Fruit fly (Drosophila melanogaster) whole organism, embryonic: ENCODE data around the gene HINT1.

ENCODE experiments used
- Asciz ChIP-seq: fragments of 200-800 bp; sonication (Bioruptor generic); optimal IDR thresholded peaks from 2 replicates; lab custom pipeline; 2017; ENCODE audit warnings: missing biosample characterization, mild to moderate bottlenecking, missing genetic modification characterization, missing genetic modification reagents
- Atf6 ChIP-seq: fragments of 200-800 bp; sonication (Bioruptor generic); IDR thresholded peaks from 2 replicates; pipeline ENCODE4 v1.3.6; 2022; ENCODE audit warnings: missing biosample characterization, missing genetic modification characterization
- Bdp1 ChIP-seq: fragments of 200-800 bp; sonication (Bioruptor generic); optimal IDR thresholded peaks from 3 replicates; lab custom pipeline; 2016; ENCODE audit warnings: missing biosample characterization, missing genetic modification characterization
- Bteb2 ChIP-seq: fragments of 200-800 bp; sonication (Bioruptor generic); optimal IDR thresholded peaks from 2 replicates; lab custom pipeline; 2016; ENCODE audit warnings: missing biosample characterization, missing genetic modification characterization
- CG1024 ChIP-seq: fragments of 200-800 bp; sonication (Bioruptor generic); IDR thresholded peaks from 2 replicates; pipeline ENCODE4 v1.3.6; 2022; ENCODE audit warnings: missing biosample characterization, missing genetic modification characterization
- CG10543 ChIP-seq: fragments of 200-800 bp; sonication (Bioruptor generic); optimal IDR thresholded peaks from 3 replicates; lab custom pipeline; 2017; ENCODE audit warnings: missing biosample characterization, mild to moderate bottlenecking, missing genetic modification characterization, moderate library complexity
- CG11093 ChIP-seq: fragments of 200-800 bp; sonication (Bioruptor generic); IDR thresholded peaks from 3 replicates; pipeline ENCODE4 v1.3.6; 2022; ENCODE audit warnings: missing biosample characterization, missing genetic modification characterization
- CG11247 ChIP-seq: fragments of 200-800 bp; sonication (Bioruptor generic); IDR thresholded peaks from 2 replicates; pipeline ENCODE4 v1.3.6; 2022; ENCODE audit warnings: missing biosample characterization, missing genetic modification characterization
- CG2199 ChIP-seq: fragments of 200-800 bp; sonication (Bioruptor generic); IDR thresholded peaks from 3 replicates; pipeline ENCODE4 v1.3.6; 2022; ENCODE audit warnings: missing biosample characterization, missing genetic modification characterization
- CG2889 ChIP-seq: fragments of 200-800 bp; sonication (Bioruptor generic); IDR thresholded peaks from 3 replicates; pipeline ENCODE4 v1.3.6; 2022; ENCODE audit warnings: missing biosample characterization, missing genetic modification characterization
- CG30431 ChIP-seq: fragments of 200-800 bp; sonication (Bioruptor generic); optimal IDR thresholded peaks from 2 replicates; lab custom pipeline; 2017; ENCODE audit warnings: missing biosample characterization, missing genetic modification characterization
- CG31224 ChIP-seq: fragments of 200-800 bp; sonication (Bioruptor generic); IDR thresholded peaks from 2 replicates; pipeline ENCODE4 v1.3.6; 2022; ENCODE audit warnings: missing biosample characterization, missing genetic modification characterization
- CG31388 ChIP-seq: fragments of 200-800 bp; sonication (Bioruptor generic); optimal IDR thresholded peaks from 2 replicates; lab custom pipeline; 2016; ENCODE audit warnings: missing biosample characterization, missing genetic modification characterization
- CG33213 ChIP-seq: fragments of 200-800 bp; sonication (Bioruptor generic); optimal IDR thresholded peaks from 3 replicates; lab custom pipeline; 2016; ENCODE audit warnings: missing biosample characterization, missing genetic modification characterization
- CG4404 ChIP-seq: fragments of 200-800 bp; sonication (Bioruptor generic); IDR thresholded peaks from 2 replicates; pipeline ENCODE4 v1.3.6; 2022; ENCODE audit warnings: missing biosample characterization, missing genetic modification characterization
- CG6175 ChIP-seq: fragments of 200-800 bp; sonication (Bioruptor generic); IDR thresholded peaks from 3 replicates; pipeline ENCODE4 v1.3.6; 2022; ENCODE audit warnings: missing biosample characterization, missing genetic modification characterization
- CG6791 ChIP-seq: fragments of 200-800 bp; sonication (Bioruptor generic); IDR thresholded peaks from 3 replicates; pipeline ENCODE4 v1.3.6; 2022; ENCODE audit warnings: missing biosample characterization, missing genetic modification characterization; ENCODE audit not compliant: partially characterized antibody
- CG8924 ChIP-seq: fragments of 200-800 bp; optimal IDR thresholded peaks from 3 replicates; lab custom pipeline; 2019; ENCODE audit warnings: missing biosample characterization, mild to moderate bottlenecking, missing genetic modification characterization, moderate library complexity
- CG9727 ChIP-seq: fragments of 200-800 bp; sonication (Bioruptor generic); optimal IDR thresholded peaks from 3 replicates; lab custom pipeline; 2017; ENCODE audit warnings: missing biosample characterization, mild to moderate bottlenecking, missing genetic modification characterization
- D19B ChIP-seq: fragments of 200-800 bp; sonication (Bioruptor generic); optimal IDR thresholded peaks from 2 replicates; lab custom pipeline; 2017; ENCODE audit warnings: missing biosample characterization, mild to moderate bottlenecking, missing genetic modification characterization
- Dip2 ChIP-seq: fragments of 200-800 bp; sonication (Bioruptor generic); IDR thresholded peaks from 2 replicates; pipeline ENCODE4 v1.3.6; 2022; ENCODE audit warnings: missing biosample characterization, missing genetic modification characterization
- Ets97D ChIP-seq: fragments of 200-800 bp; sonication (Bioruptor generic); optimal IDR thresholded peaks from 3 replicates; lab custom pipeline; 2016; ENCODE audit warnings: missing biosample characterization, missing genetic modification characterization
- Gug ChIP-seq: fragments of 200-800 bp; sonication (Bioruptor generic); IDR thresholded peaks from 4 replicates; pipeline ENCODE4 v1.3.6; 2022; ENCODE audit warnings: missing biosample characterization, missing genetic modification characterization
- Hand ChIP-seq: fragments of 200-800 bp; sonication (Bioruptor generic); optimal IDR thresholded peaks from 2 replicates; lab custom pipeline; 2017; ENCODE audit warnings: mild to moderate bottlenecking, missing biosample characterization, missing genetic modification reagents, missing genetic modification characterization
- Hmr ChIP-seq: fragments of 200-800 bp; sonication (Bioruptor generic); optimal IDR thresholded peaks from 3 replicates; lab custom pipeline; 2017; ENCODE audit warnings: mild to moderate bottlenecking, missing biosample characterization, missing genetic modification reagents, missing genetic modification characterization
- Myb ChIP-seq: fragments of 200-800 bp; sonication (Bioruptor generic); optimal IDR thresholded peaks from 2 replicates; lab custom pipeline; 2016; ENCODE audit warnings: missing biosample characterization, missing genetic modification characterization
- Optix ChIP-seq: fragments of 200-800 bp; sonication (Bioruptor generic); IDR thresholded peaks from 3 replicates; pipeline ENCODE4 v1.3.6; 2022; ENCODE audit warnings: missing biosample characterization, missing genetic modification characterization
- Spps ChIP-seq: fragments of 200-800 bp; sonication (Bioruptor generic); optimal IDR thresholded peaks from 2 replicates; lab custom pipeline; 2018; ENCODE audit warnings: missing biosample characterization, mild to moderate bottlenecking, missing genetic modification characterization
- Taf1 ChIP-seq: fragments of 200-800 bp; sonication (Bioruptor generic); IDR thresholded peaks from 2 replicates; pipeline ENCODE4 v1.3.6; 2022; ENCODE audit warnings: missing biosample characterization, missing genetic modification characterization
- Tbp ChIP-seq: fragments of >200 bp; optimal IDR thresholded peaks from 2 replicates; lab custom pipeline; 2018; ENCODE audit warnings: missing biosample characterization, missing genetic modification characterization
- aop ChIP-seq: fragments of 200-800 bp; sonication (Bioruptor generic); IDR thresholded peaks from 2 replicates; pipeline ENCODE4 v1.3.6; 2022; ENCODE audit warnings: missing biosample characterization, missing genetic modification characterization
- az2 ChIP-seq: fragments of 200-800 bp; sonication (Bioruptor generic); optimal IDR thresholded peaks from 3 replicates; lab custom pipeline; 2016; ENCODE audit warnings: missing biosample characterization, missing genetic modification characterization
- ci ChIP-seq: fragments of 200-800 bp; sonication (Bioruptor generic); IDR thresholded peaks from 3 replicates; pipeline ENCODE4 v1.3.6; 2022; ENCODE audit warnings: missing biosample characterization, missing genetic modification characterization
- dmrt11E ChIP-seq: fragments of 200-800 bp; sonication (Bioruptor generic); optimal IDR thresholded peaks from 3 replicates; lab custom pipeline; 2018; ENCODE audit warnings: missing biosample characterization, mild to moderate bottlenecking, missing genetic modification characterization, moderate library complexity
- dpn ChIP-seq, 2 experiments: fragments of 200-800 bp; sonication (Bioruptor generic); optimal IDR thresholded peaks; 3 replicates each; lab custom pipeline; 2016; ENCODE audit warnings: missing biosample characterization in 2 of 2, missing genetic modification characterization in 2 of 2
- esg ChIP-seq: fragments of 200-800 bp; sonication (Bioruptor generic); conservative IDR thresholded peaks from 2 replicates; pipeline ENCODE4 v1.3.6; 2022; ENCODE audit warnings: missing biosample characterization, missing genetic modification characterization
- fru ChIP-seq: fragments of >200 bp; optimal IDR thresholded peaks from 2 replicates; lab custom pipeline; 2017
- gce ChIP-seq: fragments of 200-800 bp; sonication (Bioruptor generic); IDR thresholded peaks from 3 replicates; pipeline ENCODE4 v1.3.6; 2022; ENCODE audit warnings: missing biosample characterization, missing genetic modification characterization
- gcm ChIP-seq: fragments of 200-800 bp; sonication (Bioruptor generic); optimal IDR thresholded peaks from 2 replicates; lab custom pipeline; 2019; ENCODE audit warnings: missing biosample characterization, mild to moderate bottlenecking, missing genetic modification characterization, moderate library complexity
- gem ChIP-seq: fragments of 200-800 bp; sonication (Bioruptor generic); optimal IDR thresholded peaks from 2 replicates; lab custom pipeline; 2019; ENCODE audit warnings: missing biosample characterization, mild to moderate bottlenecking, missing genetic modification characterization, moderate library complexity
- gro ChIP-seq: fragments of 200-800 bp; sonication (Bioruptor generic); optimal IDR thresholded peaks from 2 replicates; lab custom pipeline; 2016; ENCODE audit warnings: missing biosample characterization, missing genetic modification characterization
- klu ChIP-seq: fragments of 200-800 bp; sonication (Bioruptor generic); IDR thresholded peaks from 2 replicates; pipeline ENCODE4 v1.3.6; 2022; ENCODE audit warnings: missing biosample characterization, missing genetic modification characterization
- kni ChIP-seq: fragments of 200-800 bp; sonication (Bioruptor generic); optimal IDR thresholded peaks from 3 replicates; lab custom pipeline; 2017; ENCODE audit warnings: mild to moderate bottlenecking, missing biosample characterization, missing genetic modification reagents, missing genetic modification characterization
- lbe ChIP-seq: fragments of 200-800 bp; sonication (Bioruptor generic); optimal IDR thresholded peaks from 2 replicates; lab custom pipeline; 2016; ENCODE audit warnings: missing biosample characterization, mild to moderate bottlenecking, missing genetic modification characterization
- otp ChIP-seq: fragments of 200-800 bp; sonication (Bioruptor generic); IDR thresholded peaks from 3 replicates; pipeline ENCODE4, ENCODE4 v1.3.6; 2022; ENCODE audit warnings: missing biosample characterization, missing genetic modification characterization
- prd ChIP-seq, 3 experiments: fragments of >200 bp in 2 of 3; fragments of 200-800 bp in 1 of 3; sonication (Bioruptor generic) in 1 of 3; optimal IDR thresholded peaks in 2 of 3; IDR thresholded peaks in 1 of 3; 2 replicates in 2 of 3; 3 replicates in 1 of 3; pipeline versions ENCODE4 v1.3.6 to Lab custom; 2017 to 2022; ENCODE audit warnings: missing biosample characterization in 1 of 3, missing genetic modification characterization in 1 of 3
- ranshi ChIP-seq: fragments of 200-800 bp; sonication (Bioruptor generic); IDR thresholded peaks from 2 replicates; pipeline ENCODE4 v1.3.6; 2022; ENCODE audit warnings: missing biosample characterization, missing genetic modification characterization
- schlank ChIP-seq: fragments of 200-800 bp; sonication (Bioruptor generic); optimal IDR thresholded peaks from 2 replicates; lab custom pipeline; 2018; ENCODE audit warnings: missing biosample characterization, mild to moderate bottlenecking, missing genetic modification characterization
- sens ChIP-seq: fragments of 200-800 bp; sonication (Bioruptor generic); peaks from one replicate; lab custom pipeline; 2016; ENCODE audit warnings: missing biosample characterization, missing genetic modification characterization
- tin ChIP-seq: fragments of 200-800 bp; sonication (Bioruptor generic); optimal IDR thresholded peaks from 3 replicates; lab custom pipeline; 2016; ENCODE audit warnings: missing biosample characterization, missing genetic modification characterization
- vfl ChIP-seq: fragments of 200-800 bp; sonication (Bioruptor generic); optimal IDR thresholded peaks from 2 replicates; lab custom pipeline; 2016; ENCODE audit warnings: missing biosample characterization, missing genetic modification characterization
- wek ChIP-seq: fragments of 200-800 bp; sonication (Bioruptor generic); optimal IDR thresholded peaks from 3 replicates; lab custom pipeline; 2018; ENCODE audit warnings: missing biosample characterization, mild to moderate bottlenecking, missing genetic modification characterization, moderate library complexity
- zen2 ChIP-seq: fragments of 200-800 bp; sonication (Bioruptor generic); IDR thresholded peaks from 3 replicates; pipeline ENCODE4 v1.3.6; 2022; ENCODE audit warnings: missing biosample characterization, missing genetic modification characterization; ENCODE audit not compliant: partially characterized antibody

Gene HINT1

DNA sequence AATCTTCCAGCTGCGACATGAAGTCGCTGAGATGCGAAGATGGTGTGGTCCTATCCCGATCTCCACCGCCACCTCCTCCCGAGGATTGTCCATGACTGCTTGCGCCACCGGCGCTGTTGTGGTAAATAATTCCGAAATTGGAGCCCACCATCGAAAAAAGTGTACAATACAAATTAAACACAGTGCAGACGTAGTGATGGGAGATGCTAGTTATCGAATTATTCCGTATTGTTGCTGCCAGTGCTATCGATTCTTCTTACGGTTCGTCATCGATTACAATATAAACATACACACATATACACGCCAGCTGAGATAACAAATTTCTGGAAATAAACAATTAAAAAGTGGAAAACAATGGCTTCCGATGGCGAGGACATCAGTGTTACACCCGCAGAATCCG, 2.3 kb upstream of the HINT1 start, which contains the start of the genes Taf10b and Taf10 (continued):
- TF ChIP-seq D19B (GFP tag; lab: Kevin White, UChicago) (no peak), gcm (GFP tag; lab: Kevin White, UChicago) (no peak), CG4404 (no peak), vfl (GFP tag; lab: Kevin White, UChicago) (no peak), schlank (tag; lab: Kevin White, UChicago) (no peak), Bteb2 (no peak), CG6791 (peak; percentile 87), Myb (GFP tag; lab: Kevin White, UChicago) (no peak), az2 (GFP tag; lab: Kevin White, UChicago) (no peak), CG2889 (GFP tag; lab: Robert Waterston, UW) (no peak), Spps (tag; lab: Kevin White, UChicago) (no peak), lbe (GFP tag; lab: Kevin White, UChicago) (no peak), zen2 (peak; percentile 88), klu (no peak), Optix (GFP tag; lab: Robert Waterston, UW) (no peak), CG9727 (GFP tag; lab: Kevin White, UChicago) (no peak), CG8924 (peak; percentile 59), CG6175 (GFP tag; lab: Robert Waterston, UW) (no peak), prd (optimal IDR thresholded peaks at IDR 0.05; lab: Kevin White, UChicago) (no peak), prd (GFP tag; IDR thresholded peaks at IDR 0.05; lab: Robert Waterston, UW) (no peak), gem (tag; lab: Kevin White, UChicago) (no peak), ci (no peak), Dip2 (GFP tag; lab: Robert Waterston, UW) (no peak), Asciz (GFP tag; lab: Kevin White, UChicago) (no peak), aop (GFP tag; lab: Robert Waterston, UW) (no peak), CG33213 (no peak), Ets97D (GFP tag; lab: Kevin White, UChicago) (peak; percentile 18), Gug (GFP tag; lab: Robert Waterston, UW) (no peak), otp (GFP tag; lab: Robert Waterston, UW) (no peak), ranshi (GFP tag; lab: Robert Waterston, UW) (no peak), esg (GFP tag; lab: Robert Waterston, UW) (no peak), CG2199 (GFP tag; lab: Robert Waterston, UW) (no peak), CG31388 (no peak), kni (GFP tag; lab: Kevin White, UChicago) (no peak), CG11247 (GFP tag; lab: Robert Waterston, UW) (no peak), Hmr (GFP tag; lab: Kevin White, UChicago) (no peak), CG1024 (no peak), Hand (no peak), dpn (GFP tag; optimal IDR thresholded peaks at IDR 0.05; lab: Kevin White, UChicago) (no peak), gce (GFP tag; lab: Robert Waterston, UW) (no peak), wek (peak; percentile 7), Taf1 (GFP tag; lab: Robert Waterston, UW) (no peak), gro (no peak), CG11093 (GFP tag; lab: Robert Waterston, UW) (no peak), sens (peak; percentile 40), Atf6 (GFP tag; lab: Robert Waterston, UW) (no peak), Tbp (GFP tag; lab: Kevin White, UChicago) (no peak), CG31224 (GFP tag; lab: Robert Waterston, UW) (no peak), fru (lab: Kevin White, UChicago) (no peak), Bdp1 (GFP tag; lab: Kevin White, UChicago) (no peak), tin (GFP tag; lab: Kevin White, UChicago) (no peak), CG10543 (peak; percentile 4), dmrt11E (tag; lab: Kevin White, UChicago) (no peak), CG30431 (no peak)
